Worm (Caenorhabditis elegans) whole organism, L2 larva: ENCODE data around the gene F59F3.6.

Experiments
- lsy-2 ChIP-seq, 2 experiments: fragments of 150-350 bp in 1 of 2; sonication (generic microtip) in 1 of 2; optimal IDR thresholded peaks; 2 replicates each; lab custom pipeline; 2014 to 2017; ENCODE audit warnings: missing biosample characterization in 2 of 2, missing genetic modification characterization in 2 of 2
- unc-62 ChIP-seq: fragments of 150-350 bp; optimal IDR thresholded peaks from 2 replicates; lab custom pipeline; 2014; ENCODE audit warnings: missing biosample characterization, missing genetic modification reagents, missing genetic modification characterization

- TF ChIP-seq lsy-2 (tag; optimal IDR thresholded peaks at IDR 0.05; lab: Kevin White, UChicago), result no peak
- no peak for TF ChIP-seq unc-62 (GFP tag; lab: Kevin White, UChicago)
Observed at ce11 chrX:11042777-11043176, 43.7 kb upstream of the F59F3.6 start, which contains the start of gene C09F12.3.
